Fruit fly (Drosophila melanogaster): ENCODE measurements around the gene Archease.

Gene Archease

DNA sequence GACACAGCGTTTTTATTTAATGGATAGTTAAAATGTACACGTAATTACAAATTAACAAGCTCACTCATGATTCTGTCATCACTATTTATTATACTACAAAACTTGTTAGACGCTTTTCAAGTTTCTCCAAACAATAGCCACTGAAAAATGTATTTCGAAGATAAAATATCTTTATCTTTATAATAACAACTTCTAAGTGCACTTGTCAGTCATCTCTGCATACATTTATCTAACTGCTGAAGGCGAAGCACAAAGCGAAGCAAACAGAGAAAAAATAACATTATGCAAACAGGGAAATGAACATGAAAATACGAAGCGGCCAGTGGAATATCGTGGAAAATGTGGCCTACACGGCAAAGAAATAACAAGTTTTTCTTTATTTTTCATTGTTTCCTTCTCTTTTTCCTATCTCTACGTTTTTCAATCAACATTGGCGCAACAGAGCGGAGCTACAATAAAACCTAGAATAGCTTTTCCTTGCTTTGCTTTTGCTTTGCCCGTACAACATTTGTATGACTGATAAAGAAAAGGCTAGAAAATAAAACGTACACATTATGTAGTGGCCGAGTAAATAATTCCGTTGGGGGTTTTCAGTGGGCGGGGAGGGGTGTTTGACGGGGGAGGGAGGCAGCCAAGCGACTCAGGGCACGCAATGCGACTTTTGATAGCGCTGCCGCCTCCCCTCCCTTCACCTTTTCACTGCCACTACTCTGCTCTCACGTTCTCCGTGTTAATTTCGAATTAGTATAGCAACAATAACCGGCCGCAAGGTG, 33.2 kb downstream of the Archease start (continued):
- TF ChIP-seq zfh1 (GFP tag; IDR thresholded peaks at IDR 0.05) (no peak), CG7556 (GFP tag; optimal IDR thresholded peaks at IDR 0.05) (peak; percentile 12), abd-A (tag; optimal IDR thresholded peaks at IDR 0.05) (peak; percentile 16), sd (tag; optimal IDR thresholded peaks at IDR 0.05) (peak; percentile 45), CG3838 (GFP tag; optimal IDR thresholded peaks at IDR 0.05) (peak; percentile 49), CG18599 (GFP tag; optimal IDR thresholded peaks at IDR 0.05) (peak; percentile 48), Atf6 (GFP tag; IDR thresholded peaks at IDR 0.05) (peak; percentile 22; the same call in 1 of the 2 replicates), p53 (GFP tag; optimal IDR thresholded peaks at IDR 0.05) (no peak), tap (tag; optimal IDR thresholded peaks at IDR 0.05) (peak; percentile 23), Bdp1 (GFP tag; optimal IDR thresholded peaks at IDR 0.05) (no peak), bbx (GFP tag; IDR thresholded peaks at IDR 0.05; ENCODE audit: partially characterized antibody) (peak; percentile 21; the same call in 1 of the 2 replicates), Mes4 (GFP tag; optimal IDR thresholded peaks at IDR 0.05) (no peak), CG17912 (GFP tag; optimal IDR thresholded peaks at IDR 0.05) (peak; percentile 48), sr (GFP tag; IDR thresholded peaks at IDR 0.05) (0 out of 3 replicates have a peak, but pooled peaks have one; percentile 20), CG14710 (tag; optimal IDR thresholded peaks at IDR 0.05) (peak; percentile 4), exex (tag; optimal IDR thresholded peaks at IDR 0.05) (no peak), chm (GFP tag; IDR thresholded peaks at IDR 0.05) (peak; percentile 53; the same call in 1 of the 2 replicates), CG17385 (GFP tag; optimal IDR thresholded peaks at IDR 0.05) (peak; percentile 21), Abd-B (GFP tag; optimal IDR thresholded peaks at IDR 0.05) (no peak), nau (GFP tag; optimal IDR thresholded peaks at IDR 0.05) (peak; percentile 14), bsh (GFP tag; optimal IDR thresholded peaks at IDR 0.05) (peak in 1 of 2 experiments; percentile 14), Taf1 (GFP tag; IDR thresholded peaks at IDR 0.05) (peak; percentile 16; the same call in 1 of the 2 replicates), al (GFP tag; IDR thresholded peaks at IDR 0.05) (0 out of 2 replicates have a peak, but pooled peaks have one; percentile 10), HLH3B (GFP tag; IDR thresholded peaks at IDR 0.05) (0 out of 2 replicates have a peak, but pooled peaks have one; percentile 14), zf30C (GFP tag; optimal IDR thresholded peaks at IDR 0.05) (peak; percentile 13), vvl (GFP tag; IDR thresholded peaks at IDR 0.05) (peak; percentile 46), CG15269 (tag; optimal IDR thresholded peaks at IDR 0.05) (peak; percentile 7), Meics (GFP tag; optimal IDR thresholded peaks at IDR 0.05) (peak; percentile 20), CG17568 (GFP tag; optimal IDR thresholded peaks at IDR 0.05) (peak; percentile 29), CG9932 (GFP tag; IDR thresholded peaks at IDR 0.05) (0 out of 2 replicates have a peak, but pooled peaks have one; percentile 22), CoRest (tag; optimal IDR thresholded peaks at IDR 0.05) (peak; percentile 4), Pdp1 (GFP tag; optimal IDR thresholded peaks at IDR 0.05) (peak in 1 of 2 experiments; percentile 60), CG12769 (tag; optimal IDR thresholded peaks at IDR 0.05) (peak; percentile 8), mirr (GFP tag; optimal IDR thresholded peaks at IDR 0.05) (peak; percentile 56), CG8359 (GFP tag; optimal IDR thresholded peaks at IDR 0.05; ENCODE audit: borderline replicate concordance) (peak; percentile 7), E2f1 (GFP tag; IDR thresholded peaks at IDR 0.05) (0 out of 2 replicates have a peak, but pooled peaks have one; percentile 24), odd (GFP tag; optimal IDR thresholded peaks at IDR 0.05) (peak; percentile 30), lab (GFP tag; optimal IDR thresholded peaks at IDR 0.05) (peak; percentile 60), CG10431 (GFP tag; optimal IDR thresholded peaks at IDR 0.05) (peak; percentile 16), wek (GFP tag; optimal IDR thresholded peaks at IDR 0.05) (peak; percentile 39), gcm2 (GFP tag; optimal IDR thresholded peaks at IDR 0.05) (no peak), CG6765 (GFP tag; optimal IDR thresholded peaks at IDR 0.05) (peak; percentile 27), CG14014 (GFP tag; IDR thresholded peaks at IDR 0.05) (peak; percentile 45; the same call in 1 of the 2 replicates), CG5180 (GFP tag; optimal IDR thresholded peaks at IDR 0.05) (peak; percentile 29), Bgb (GFP tag; IDR thresholded peaks at IDR 0.05; ENCODE audit: partially characterized antibody) (no peak; the same call in 1 of the 2 replicates), jigr1 (GFP tag; IDR thresholded peaks at IDR 0.05) (no peak), pros (GFP tag; optimal IDR thresholded peaks at IDR 0.05) (peak; percentile 62)
